Fruit fly (Drosophila melanogaster): ENCODE data around the gene Cyp12c1.
A peak's percentile ranks its signal among the peaks of the same experiment; 100 is the strongest.

The Cyp12c1 gene

dm6 chr3L:18672986-18673633, 13.0 kb downstream of the Cyp12c1 start, which contains the start of gene Capr (continued):
- TF ChIP-seq Antp (GFP tag; optimal IDR thresholded peaks at IDR 0.05) (peak; percentile 34), CG34376 (GFP tag; optimal IDR thresholded peaks at IDR 0.05) (peak; percentile 18), CG10543 (GFP tag; optimal IDR thresholded peaks at IDR 0.05) (peak; percentile 36), dm (GFP tag; optimal IDR thresholded peaks at IDR 0.05) (peak; percentile 79), Hmx (GFP tag; optimal IDR thresholded peaks at IDR 0.05) (no peak), CG5953 (GFP tag; IDR thresholded peaks at IDR 0.05) (no peak), ash1 (GFP tag; optimal IDR thresholded peaks at IDR 0.05) (no peak), mam (GFP tag; optimal IDR thresholded peaks at IDR 0.05) (peak; percentile 64), lbe (GFP tag; optimal IDR thresholded peaks at IDR 0.05) (peak; percentile 54), knrl (GFP tag; IDR thresholded peaks at IDR 0.05; ENCODE audit: partially characterized antibody) (peak; percentile 100), Hsf (GFP tag; optimal IDR thresholded peaks at IDR 0.05) (peak; percentile 41), p53 (GFP tag; optimal IDR thresholded peaks at IDR 0.05) (peak; percentile 65), tgo (GFP tag; IDR thresholded peaks at IDR 0.05) (no peak), CG11398 (GFP tag; optimal IDR thresholded peaks at IDR 0.05) (peak; percentile 6), CG12744 (GFP tag; optimal IDR thresholded peaks at IDR 0.05) (no peak), gt (GFP tag; IDR thresholded peaks at IDR 0.05) (no peak), CG33213 (GFP tag; optimal IDR thresholded peaks at IDR 0.05) (peak; percentile 15), trem (tag; optimal IDR thresholded peaks at IDR 0.05) (peak; percentile 88), hb (GFP tag; IDR thresholded peaks at IDR 0.05; ENCODE audit: partially characterized antibody) (peak; percentile 100), Bteb2 (GFP tag; optimal IDR thresholded peaks at IDR 0.05) (peak; percentile 24), BEAF-32 (GFP tag; optimal IDR thresholded peaks at IDR 0.05) (peak; percentile 99), CG42726 (GFP tag; IDR thresholded peaks at IDR 0.05; ENCODE audit: partially characterized antibody) (peak; percentile 100), al (GFP tag; IDR thresholded peaks at IDR 0.05) (no peak), CG7963 (GFP tag; IDR thresholded peaks at IDR 0.05; ENCODE audit: partially characterized antibody) (peak; percentile 100), sna (GFP tag; IDR thresholded peaks at IDR 0.05; ENCODE audit: partially characterized antibody) (peak; percentile 100), lov (optimal IDR thresholded peaks at IDR 0.05) (no peak), lov (GFP tag; IDR thresholded peaks at IDR 0.05) (peak; percentile 48; the same call in 1 of the 3 replicates), sob (GFP tag; IDR thresholded peaks at IDR 0.05) (peak; percentile 70), sqz (GFP tag; optimal IDR thresholded peaks at IDR 0.05) (peak; percentile 52), zen (tag; optimal IDR thresholded peaks at IDR 0.05) (peak; percentile 12), Dll (GFP tag; IDR thresholded peaks at IDR 0.05; ENCODE audit: partially characterized antibody) (peak; percentile 99), CkIIα-i1 (GFP tag; IDR thresholded peaks at IDR 0.05) (no peak), Pdp1 (GFP tag; optimal IDR thresholded peaks at IDR 0.05) (peak; percentile 27 to 42), CG34224 (GFP tag; IDR thresholded peaks at IDR 0.05; ENCODE audit: partially characterized antibody) (peak; percentile 100), sisA (GFP tag; IDR thresholded peaks at IDR 0.05) (no peak), Doc3 (GFP tag; IDR thresholded peaks at IDR 0.05; ENCODE audit: partially characterized antibody) (peak; percentile 100), sens (GFP tag) (peak; percentile 64), Adf1 (GFP tag; IDR thresholded peaks at IDR 0.05) (peak; percentile 65), Side (GFP tag; optimal IDR thresholded peaks at IDR 0.05) (peak; percentile 28), pum (GFP tag; optimal IDR thresholded peaks at IDR 0.05) (peak; percentile 10), MBD-R2 (GFP tag; IDR thresholded peaks at IDR 0.05) (peak; percentile 83), Hr51 (GFP tag; optimal IDR thresholded peaks at IDR 0.05) (peak in 1 of 2 experiments; percentile 44), CG3995 (GFP tag; optimal IDR thresholded peaks at IDR 0.05) (peak; percentile 8), scrt (GFP tag; optimal IDR thresholded peaks at IDR 0.05) (no peak), ranshi (GFP tag; IDR thresholded peaks at IDR 0.05) (no peak), fd64A (GFP tag; optimal IDR thresholded peaks at IDR 0.05) (no peak), z (GFP tag; IDR thresholded peaks at IDR 0.05) (no peak), pfk (GFP tag; optimal IDR thresholded peaks at IDR 0.05) (peak; percentile 1), chinmo (GFP tag; IDR thresholded peaks at IDR 0.05; ENCODE audit: partially characterized antibody) (peak; percentile 100)

Data from whole organism, embryonic.